Worm (Caenorhabditis elegans) whole organism, mixed stage, embryonic: ENCODE results near the gene rheb-1.
A peak's percentile ranks its signal among the peaks of the same experiment; 100 is the strongest.

ENCODE experiments used
- M03D4.4 ChIP-seq: sonication (generic microtip); optimal IDR thresholded peaks from 2 replicates; lab custom pipeline; 2017; ENCODE audit warnings: mild to moderate bottlenecking, missing genetic modification characterization, missing compliant biosample characterization
- bed-3 ChIP-seq: fragments of 200-800 bp; sonication (Bioruptor generic); optimal IDR thresholded peaks from 3 replicates; lab custom pipeline; 2018; ENCODE audit warnings: mild to moderate bottlenecking, missing genetic modification characterization, moderate library complexity, missing compliant biosample characterization
- blmp-1 ChIP-seq: fragments of 150-350 bp; optimal IDR thresholded peaks from 2 replicates; lab custom pipeline; 2014; ENCODE audit warnings: missing biosample characterization, missing genetic modification characterization
- ceh-39 ChIP-seq: fragments of 150-350 bp; optimal IDR thresholded peaks from 2 replicates; lab custom pipeline; 2014; ENCODE audit warnings: missing biosample characterization, missing genetic modification characterization
- ceh-43 ChIP-seq: fragments of 200-800 bp; sonication (Bioruptor generic); optimal IDR thresholded peaks from 2 replicates; lab custom pipeline; 2018; ENCODE audit warnings: mild to moderate bottlenecking, missing genetic modification characterization, moderate library complexity, missing compliant biosample characterization
- ceh-83 ChIP-seq: fragments of 200-800 bp; sonication (Bioruptor generic); optimal IDR thresholded peaks from 2 replicates; lab custom pipeline; 2018; ENCODE audit warnings: mild to moderate bottlenecking, missing genetic modification characterization, missing compliant biosample characterization
- ces-1 ChIP-seq: fragments of 150-350 bp; optimal IDR thresholded peaks from 2 replicates; lab custom pipeline; 2014; ENCODE audit warnings: missing biosample characterization, missing genetic modification reagents, missing genetic modification characterization
- cnd-1 ChIP-seq: fragments of 200-800 bp; sonication (Bioruptor generic); optimal IDR thresholded peaks from 2 replicates; lab custom pipeline; 2018; ENCODE audit warnings: mild to moderate bottlenecking, missing genetic modification characterization, missing compliant biosample characterization
- drap-1 ChIP-seq: fragments of 200-800 bp; sonication (Bioruptor generic); optimal IDR thresholded peaks from 3 replicates; lab custom pipeline; 2018; ENCODE audit warnings: mild to moderate bottlenecking, missing genetic modification characterization, missing compliant biosample characterization
- elt-1 ChIP-seq: sonication (generic microtip); optimal IDR thresholded peaks from 2 replicates; lab custom pipeline; 2017; ENCODE audit warnings: missing genetic modification characterization, mild to moderate bottlenecking, missing compliant biosample characterization, antibody characterized with exemption, moderate library complexity, borderline replicate concordance; ENCODE audit not compliant: insufficient read depth
- elt-3 ChIP-seq: fragments of 150-350 bp; optimal IDR thresholded peaks from 2 replicates; lab custom pipeline; 2014; ENCODE audit warnings: missing biosample characterization, missing genetic modification characterization
- flh-1 ChIP-seq: fragments of 200-800 bp; sonication (Bioruptor generic); optimal IDR thresholded peaks from 2 replicates; lab custom pipeline; 2018; ENCODE audit warnings: mild to moderate bottlenecking, missing genetic modification characterization, moderate library complexity, missing compliant biosample characterization
- ham-2 ChIP-seq: fragments of 200-800 bp; sonication (Bioruptor generic); optimal IDR thresholded peaks from 2 replicates; lab custom pipeline; 2018; ENCODE audit warnings: mild to moderate bottlenecking, missing genetic modification characterization, missing compliant biosample characterization
- hlh-1 ChIP-seq: fragments of 150-350 bp; optimal IDR thresholded peaks from 2 replicates; lab custom pipeline; 2014; ENCODE audit warnings: missing biosample characterization, missing genetic modification reagents, missing genetic modification characterization
- lin-13 ChIP-seq: fragments of 150-350 bp; optimal IDR thresholded peaks from 2 replicates; lab custom pipeline; 2014; ENCODE audit warnings: missing biosample characterization, missing genetic modification characterization
- lin-32 ChIP-seq: fragments of 200-800 bp; sonication (Bioruptor generic); optimal IDR thresholded peaks from 2 replicates; lab custom pipeline; 2018; ENCODE audit warnings: mild to moderate bottlenecking, missing genetic modification characterization, missing compliant biosample characterization
- lsy-2 ChIP-seq: fragments of 150-350 bp; optimal IDR thresholded peaks from 2 replicates; lab custom pipeline; 2014; ENCODE audit warnings: missing biosample characterization, missing genetic modification characterization
- mab-5 ChIP-seq: fragments of 150-350 bp; optimal IDR thresholded peaks from 2 replicates; lab custom pipeline; 2014; ENCODE audit warnings: missing biosample characterization, missing genetic modification characterization
- mep-1 ChIP-seq: fragments of 150-350 bp; optimal IDR thresholded peaks from 2 replicates; lab custom pipeline; 2017; ENCODE audit warnings: missing biosample characterization, missing genetic modification reagents, missing genetic modification characterization, inconsistent platforms
- mls-2 ChIP-seq: sonication (generic microtip); optimal IDR thresholded peaks from 2 replicates; lab custom pipeline; 2016; ENCODE audit warnings: mild to moderate bottlenecking, missing genetic modification characterization, moderate library complexity, missing compliant biosample characterization
- nhr-12 ChIP-seq: fragments of 150-350 bp; optimal IDR thresholded peaks from 2 replicates; lab custom pipeline; 2014; ENCODE audit warnings: missing biosample characterization, missing genetic modification characterization
- nhr-2 ChIP-seq: fragments of 150-350 bp; optimal IDR thresholded peaks from 2 replicates; lab custom pipeline; 2014; ENCODE audit warnings: missing biosample characterization, missing genetic modification characterization
- nhr-237 ChIP-seq: fragments of 150-350 bp; optimal IDR thresholded peaks from 2 replicates; lab custom pipeline; 2014; ENCODE audit warnings: missing biosample characterization, missing genetic modification characterization
- nhr-28 ChIP-seq: fragments of 150-350 bp; optimal IDR thresholded peaks from 2 replicates; lab custom pipeline; 2014; ENCODE audit warnings: missing biosample characterization, missing genetic modification characterization
- nhr-76 ChIP-seq: sonication (generic microtip); optimal IDR thresholded peaks from 2 replicates; lab custom pipeline; 2017; ENCODE audit warnings: missing biosample characterization, missing genetic modification characterization
- pha-4 ChIP-seq: fragments of 150-350 bp; optimal IDR thresholded peaks from 2 replicates; lab custom pipeline; 2018; ENCODE audit warnings: missing biosample characterization, missing genetic modification reagents, missing genetic modification characterization
- sem-2 ChIP-seq: fragments of 200-800 bp; sonication (Bioruptor generic); optimal IDR thresholded peaks from 2 replicates; lab custom pipeline; 2018; ENCODE audit warnings: mild to moderate bottlenecking, missing genetic modification characterization, missing compliant biosample characterization
- snpc-4 ChIP-seq: fragments of 150-350 bp; optimal IDR thresholded peaks from 2 replicates; lab custom pipeline; 2014; ENCODE audit warnings: missing biosample characterization, missing genetic modification characterization
- sptf-1 ChIP-seq: sonication (generic microtip); optimal IDR thresholded peaks from 2 replicates; lab custom pipeline; 2017; ENCODE audit warnings: mild to moderate bottlenecking, missing genetic modification characterization, moderate library complexity, missing compliant biosample characterization
- tbx-8 ChIP-seq: fragments of 200-800 bp; sonication (Bioruptor generic); optimal IDR thresholded peaks from 2 replicates; lab custom pipeline; 2018; ENCODE audit warnings: mild to moderate bottlenecking, missing genetic modification characterization, moderate library complexity, missing compliant biosample characterization
- unc-120 ChIP-seq: sonication (generic microtip); optimal IDR thresholded peaks from 2 replicates; lab custom pipeline; 2017; ENCODE audit warnings: missing genetic modification characterization, missing compliant biosample characterization; ENCODE audit not compliant: poor library complexity, severe bottlenecking
- unc-39 ChIP-seq: fragments of 150-350 bp; optimal IDR thresholded peaks from 2 replicates; lab custom pipeline; 2014; ENCODE audit warnings: missing biosample characterization, missing genetic modification characterization
- unc-62 ChIP-seq: fragments of 150-350 bp; optimal IDR thresholded peaks from 2 replicates; lab custom pipeline; 2014; ENCODE audit warnings: missing biosample characterization, missing genetic modification reagents, missing genetic modification characterization
- zip-8 ChIP-seq: fragments of 150-350 bp; optimal IDR thresholded peaks from 2 replicates; lab custom pipeline; 2014; ENCODE audit warnings: missing biosample characterization, missing genetic modification characterization
- ztf-11 ChIP-seq: fragments of 150-350 bp; optimal IDR thresholded peaks from 2 replicates; lab custom pipeline; 2014; ENCODE audit warnings: missing biosample characterization, missing genetic modification characterization

The rheb-1 gene

ce11 chrIII:9450933-9451332 lies 4.9 kb downstream of the rheb-1 start:
- no peak for TF ChIP-seq lin-13 (tag; lab: Kevin White, UChicago)
- TF ChIP-seq ceh-83 (GFP tag; lab: Kevin White, UChicago): no peak
- no peak for TF ChIP-seq mab-5 (tag; lab: Kevin White, UChicago)
- TF ChIP-seq tbx-8 (GFP tag; lab: Kevin White, UChicago): no peak
- TF ChIP-seq nhr-76: no peak
- TF ChIP-seq pha-4 (tag; lab: Kevin White, UChicago): no peak
- TF ChIP-seq nhr-28: no peak
- no peak for TF ChIP-seq zip-8
- no peak for TF ChIP-seq sem-2 (GFP tag; lab: Kevin White, UChicago)
- no peak for TF ChIP-seq elt-3 (tag; lab: Kevin White, UChicago)
- no peak for TF ChIP-seq unc-120 (tag; lab: Kevin White, UChicago)
- no peak for TF ChIP-seq nhr-12 (tag; lab: Kevin White, UChicago)
- TF ChIP-seq sptf-1: peak; percentile 45
- no peak for TF ChIP-seq flh-1 (GFP tag; lab: Kevin White, UChicago)
- peak; percentile 76 for TF ChIP-seq ham-2 (GFP tag; lab: Kevin White, UChicago)
- TF ChIP-seq hlh-1 (tag; lab: Kevin White, UChicago): no peak
- TF ChIP-seq cnd-1: peak; percentile 11
- TF ChIP-seq ztf-11: peak; percentile 24
- no peak for TF ChIP-seq blmp-1
- peak; percentile 96 for TF ChIP-seq nhr-2
- TF ChIP-seq lsy-2: peak; percentile 63
- no peak for TF ChIP-seq M03D4.4 (tag; lab: Kevin White, UChicago)
- no peak for TF ChIP-seq nhr-237 (tag; lab: Kevin White, UChicago)
- TF ChIP-seq bed-3 (GFP tag; lab: Kevin White, UChicago): no peak
- peak; percentile 67 for TF ChIP-seq ceh-43 (GFP tag; lab: Kevin White, UChicago)
- TF ChIP-seq unc-62: peak; percentile 22
- TF ChIP-seq elt-1: no peak
- TF ChIP-seq ceh-39 (tag; lab: Kevin White, UChicago): no peak
- peak; percentile 16 for TF ChIP-seq unc-39 (tag; lab: Kevin White, UChicago)
- TF ChIP-seq mep-1 (tag; lab: Kevin White, UChicago): peak; percentile 11
- peak; percentile 72 for TF ChIP-seq ces-1
- TF ChIP-seq snpc-4: no peak
- TF ChIP-seq lin-32 (GFP tag; lab: Kevin White, UChicago): peak; percentile 5
- peak; percentile 83 for TF ChIP-seq mls-2 (tag; lab: Kevin White, UChicago)
- TF ChIP-seq drap-1: no peak

DNA sequence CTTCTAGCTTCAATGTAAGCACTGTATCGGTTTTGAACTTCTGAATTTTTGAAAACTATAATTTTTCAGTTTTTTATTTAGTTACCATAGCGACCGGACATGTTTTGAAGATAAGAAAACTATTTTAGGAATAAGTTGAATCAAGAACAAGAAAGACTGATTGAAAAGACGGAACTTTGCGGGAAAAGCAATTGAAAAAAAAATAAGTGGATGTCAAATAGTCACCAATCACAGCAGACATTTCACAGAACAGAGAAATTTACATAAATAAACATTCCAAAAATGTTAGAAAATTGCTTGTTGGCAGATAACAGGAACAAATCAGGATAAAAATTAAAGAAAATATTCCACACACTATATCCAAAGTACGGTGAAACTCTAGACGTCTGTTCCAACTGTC lies 6.0 kb downstream of the rheb-1 start, which contains the start of gene F54C8.6:
TSS of gene F54C8.6 (minus strand) at position 101 of the 400 bp plus-strand sequence.
- TF ChIP-seq bed-3 (GFP tag; lab: Kevin White, UChicago) (no peak), ceh-39 (tag; lab: Kevin White, UChicago) (no peak), unc-39 (tag; lab: Kevin White, UChicago) (no peak), nhr-237 (tag; lab: Kevin White, UChicago) (no peak), hlh-1 (tag; lab: Kevin White, UChicago) (no peak), nhr-2 (no peak), sem-2 (GFP tag; lab: Kevin White, UChicago) (no peak), sptf-1 (no peak)
- TF ChIP-seq, all 35 proteins: peak for 0

- no peak for TF ChIP-seq nhr-76
- peak; percentile 94 for TF ChIP-seq cnd-1
- TF ChIP-seq sptf-1: peak; percentile 73
- TF ChIP-seq ztf-11: peak; percentile 63
- peak; percentile 28 for TF ChIP-seq lin-13 (tag; lab: Kevin White, UChicago)
- TF ChIP-seq elt-1: no peak
- peak; percentile 65 for TF ChIP-seq nhr-237 (tag; lab: Kevin White, UChicago)
- TF ChIP-seq zip-8: no peak
- peak; percentile 84 for TF ChIP-seq ces-1
- TF ChIP-seq unc-120 (tag; lab: Kevin White, UChicago): peak; percentile 82
- peak; percentile 66 for TF ChIP-seq ceh-83 (GFP tag; lab: Kevin White, UChicago)
- peak; percentile 83 for TF ChIP-seq lin-32 (GFP tag; lab: Kevin White, UChicago)
- TF ChIP-seq M03D4.4 (tag; lab: Kevin White, UChicago): no peak
- TF ChIP-seq snpc-4: no peak
- peak; percentile 93 for TF ChIP-seq ceh-39 (tag; lab: Kevin White, UChicago)
- TF ChIP-seq nhr-12 (tag; lab: Kevin White, UChicago): no peak
- peak; percentile 32 for TF ChIP-seq drap-1
- TF ChIP-seq mls-2 (tag; lab: Kevin White, UChicago): peak; percentile 66
- no peak for TF ChIP-seq tbx-8 (GFP tag; lab: Kevin White, UChicago)
- no peak for TF ChIP-seq bed-3 (GFP tag; lab: Kevin White, UChicago)
- peak; percentile 69 for TF ChIP-seq ham-2 (GFP tag; lab: Kevin White, UChicago)
- peak; percentile 12 for TF ChIP-seq nhr-2
- TF ChIP-seq pha-4 (tag; lab: Kevin White, UChicago): peak; percentile 83
- TF ChIP-seq sem-2 (GFP tag; lab: Kevin White, UChicago): no peak
- TF ChIP-seq flh-1 (GFP tag; lab: Kevin White, UChicago): no peak
- no peak for TF ChIP-seq blmp-1
- TF ChIP-seq ceh-43 (GFP tag; lab: Kevin White, UChicago): no peak
- no peak for TF ChIP-seq nhr-28
- no peak for TF ChIP-seq unc-39 (tag; lab: Kevin White, UChicago)
- TF ChIP-seq mab-5 (tag; lab: Kevin White, UChicago): no peak
- TF ChIP-seq elt-3 (tag; lab: Kevin White, UChicago): peak; percentile 8
- TF ChIP-seq hlh-1 (tag; lab: Kevin White, UChicago): peak; percentile 98
- TF ChIP-seq unc-62: peak; percentile 74
- TF ChIP-seq mep-1 (tag; lab: Kevin White, UChicago): peak; percentile 88
- TF ChIP-seq lsy-2: peak; percentile 85
These were observed 12.3 kb downstream of the rheb-1 start, which contains the start of gene pir-2 for ce11 chrIII:9443417-9444027. TSS of gene pir-2 (minus strand) at chrIII:9443634.
